Fruit fly (Drosophila melanogaster): ENCODE measurements around the gene Nrg.

The Nrg gene

dm6 chrX:8593159-8593476 lies 75.9 kb downstream of the Nrg start:
- TF ChIP-seq grn (GFP tag; optimal IDR thresholded peaks at IDR 0.05) (peak; percentile 55), row (GFP tag; IDR thresholded peaks at IDR 0.05) (no peak), CG13123 (GFP tag; optimal IDR thresholded peaks at IDR 0.05) (no peak), CG14050 (GFP tag; IDR thresholded peaks at IDR 0.05) (no peak), exex (tag; optimal IDR thresholded peaks at IDR 0.05) (peak; percentile 64), Med (GFP tag) (peak; percentile 46), grau (tag; optimal IDR thresholded peaks at IDR 0.05) (peak; percentile 13), Hr78 (GFP tag; optimal IDR thresholded peaks at IDR 0.05) (peak in 1 of 2 experiments; percentile 66), CG30431 (GFP tag; optimal IDR thresholded peaks at IDR 0.05) (no peak)

dm6 chrX:8601165-8601564 lies 84.0 kb downstream of the Nrg start:
- TF ChIP-seq CG4730 (GFP tag; IDR thresholded peaks at IDR 0.05) (0 out of 2 replicates have a peak, but pooled peaks have one; percentile 11), CG7556 (GFP tag; optimal IDR thresholded peaks at IDR 0.05) (no peak), CG9817 (tag; optimal IDR thresholded peaks at IDR 0.05) (peak; percentile 16), gcm (GFP tag; optimal IDR thresholded peaks at IDR 0.05) (no peak), Elba2 (GFP tag; optimal IDR thresholded peaks at IDR 0.05) (no peak), CG11398 (GFP tag; optimal IDR thresholded peaks at IDR 0.05) (no peak), danr (GFP tag; IDR thresholded peaks at IDR 0.05) (no peak), CG11695 (GFP tag; IDR thresholded peaks at IDR 0.05) (peak; percentile 86), fd96Cb (tag; optimal IDR thresholded peaks at IDR 0.05) (peak; percentile 48), CG33213 (GFP tag; optimal IDR thresholded peaks at IDR 0.05) (no peak), Trl (optimal IDR thresholded peaks at IDR 0.05) (no peak), Trl (GFP tag; optimal IDR thresholded peaks at IDR 0.05) (no peak), CG12391 (tag; optimal IDR thresholded peaks at IDR 0.05) (peak; percentile 20), pan (optimal IDR thresholded peaks at IDR 0.05) (no peak), pan (GFP tag; optimal IDR thresholded peaks at IDR 0.05 in 1 of 2, IDR thresholded peaks at IDR 0.05 in 1 of 2) (peak in 1 of 2 experiments; percentile 52), vvl (GFP tag; IDR thresholded peaks at IDR 0.05) (peak; percentile 57; the same call in 1 of the 2 replicates), HLH54F (GFP tag; optimal IDR thresholded peaks at IDR 0.05) (peak; percentile 4), maf-S (GFP tag; optimal IDR thresholded peaks at IDR 0.05) (no peak), Camta (GFP tag; optimal IDR thresholded peaks at IDR 0.05) (peak; percentile 8), wek (GFP tag; optimal IDR thresholded peaks at IDR 0.05) (no peak), CG31388 (GFP tag; optimal IDR thresholded peaks at IDR 0.05) (peak; percentile 17), ranshi (GFP tag; IDR thresholded peaks at IDR 0.05) (0 out of 2 replicates have a peak, but pooled peaks have one; percentile 30), CG12219 (GFP tag; optimal IDR thresholded peaks at IDR 0.05) (no peak), klu (GFP tag; IDR thresholded peaks at IDR 0.05) (no peak), CG11696 (GFP tag; IDR thresholded peaks at IDR 0.05) (no peak), CTCF (GFP tag; optimal IDR thresholded peaks at IDR 0.05) (no peak), CG3407 (GFP tag; optimal IDR thresholded peaks at IDR 0.05) (no peak), psq (GFP tag; optimal IDR thresholded peaks at IDR 0.05) (no peak), Sox100B (GFP tag; optimal IDR thresholded peaks at IDR 0.05) (no peak), al (GFP tag; IDR thresholded peaks at IDR 0.05) (no peak), peb (GFP tag; IDR thresholded peaks at IDR 0.05) (0 out of 2 replicates have a peak, but pooled peaks have one; percentile 18), CG8359 (GFP tag; optimal IDR thresholded peaks at IDR 0.05; ENCODE audit: borderline replicate concordance) (no peak), CG14050 (GFP tag; IDR thresholded peaks at IDR 0.05) (no peak), ind (GFP tag; optimal IDR thresholded peaks at IDR 0.05) (peak; percentile 43), CG13296 (GFP tag; optimal IDR thresholded peaks at IDR 0.05) (no peak), Sry-β (GFP tag; optimal IDR thresholded peaks at IDR 0.05) (no peak), chm (GFP tag; IDR thresholded peaks at IDR 0.05) (0 out of 2 replicates have a peak, but pooled peaks have one; percentile 53), CG10543 (GFP tag; optimal IDR thresholded peaks at IDR 0.05) (no peak), Atf-2 (GFP tag; optimal IDR thresholded peaks at IDR 0.05) (peak; percentile 6), CG2120 (GFP tag; optimal IDR thresholded peaks at IDR 0.05) (peak; percentile 5), Dref (GFP tag; IDR thresholded peaks at IDR 0.05) (no peak), Drgx (GFP tag; IDR thresholded peaks at IDR 0.05) (peak; percentile 68), CG2889 (GFP tag; IDR thresholded peaks at IDR 0.05) (0 out of 3 replicates have a peak, but pooled peaks have one; percentile 6), CG32772 (GFP tag; IDR thresholded peaks at IDR 0.05) (peak; percentile 30; the same call in 1 of the 2 replicates)
